Fruit fly (Drosophila melanogaster): ENCODE data around the gene SrpRbeta.

SrpRbeta gene

dm6 chr3L:8699612-8700011, 20.4 kb downstream of the SrpRbeta start (continued):
- TF ChIP-seq CG6276 (GFP tag; optimal IDR thresholded peaks at IDR 0.05) (no peak), CG1621 (tag; optimal IDR thresholded peaks at IDR 0.05) (no peak), CG10669 (GFP tag; optimal IDR thresholded peaks at IDR 0.05) (no peak), lz (GFP tag; optimal IDR thresholded peaks at IDR 0.05) (no peak), pdm3 (GFP tag; optimal IDR thresholded peaks at IDR 0.05) (no peak), CG15336 (GFP tag; IDR thresholded peaks at IDR 0.05) (no peak), CG6163 (GFP tag; IDR thresholded peaks at IDR 0.05) (peak; percentile 58; the same call in 1 of the 3 replicates), CG6854 (GFP tag; optimal IDR thresholded peaks at IDR 0.05) (no peak), Sox102F (GFP tag; optimal IDR thresholded peaks at IDR 0.05) (no peak), ss (GFP tag; optimal IDR thresholded peaks at IDR 0.05) (no peak), esn (GFP tag; optimal IDR thresholded peaks at IDR 0.05) (no peak), dsx (GFP tag; optimal IDR thresholded peaks at IDR 0.05; ENCODE audit: poor library complexity, severe bottlenecking) (no peak), CG16779 (tag; optimal IDR thresholded peaks at IDR 0.05) (no peak), topi (GFP tag; optimal IDR thresholded peaks at IDR 0.05) (no peak), CG3919 (GFP tag; optimal IDR thresholded peaks at IDR 0.05) (no peak), Blimp-1 (GFP tag; optimal IDR thresholded peaks at IDR 0.05) (no peak), achi (GFP tag; optimal IDR thresholded peaks at IDR 0.05) (no peak), vri (GFP tag; optimal IDR thresholded peaks at IDR 0.05) (peak; percentile 54), fd85E (GFP tag; optimal IDR thresholded peaks at IDR 0.05) (no peak), dac (GFP tag; optimal IDR thresholded peaks at IDR 0.05) (no peak)

- TF ChIP-seq svp (GFP tag) (peak; percentile 99), achi (GFP tag; optimal IDR thresholded peaks at IDR 0.05) (no peak), CG34406 (GFP tag; optimal IDR thresholded peaks at IDR 0.05) (no peak), Eip93F (GFP tag; optimal IDR thresholded peaks at IDR 0.05) (no peak), Hr39 (GFP tag; optimal IDR thresholded peaks at IDR 0.05) (no peak), vri (GFP tag; optimal IDR thresholded peaks at IDR 0.05) (no peak), CG32006 (GFP tag; optimal IDR thresholded peaks at IDR 0.05) (peak; percentile 19), OdsH (GFP tag; optimal IDR thresholded peaks at IDR 0.05) (no peak), dac (GFP tag; optimal IDR thresholded peaks at IDR 0.05) (no peak), CG6276 (GFP tag; optimal IDR thresholded peaks at IDR 0.05) (peak; percentile 0), fkh (GFP tag; optimal IDR thresholded peaks at IDR 0.05) (peak; percentile 87), CG1621 (tag; optimal IDR thresholded peaks at IDR 0.05) (no peak), Hr38 (GFP tag; optimal IDR thresholded peaks at IDR 0.05) (no peak), Blimp-1 (GFP tag; optimal IDR thresholded peaks at IDR 0.05) (no peak), spab (GFP tag; optimal IDR thresholded peaks at IDR 0.05) (no peak), CG6163 (GFP tag; IDR thresholded peaks at IDR 0.05) (0 out of 3 replicates have a peak, but pooled peaks have one; percentile 18)
These were observed 21.4 kb downstream of the SrpRbeta start for dm6 chr3L:8698493-8699166.

dm6 chr3L:8697862-8698261, 22.2 kb downstream of the SrpRbeta start:
- TF ChIP-seq Ets96B (tag; optimal IDR thresholded peaks at IDR 0.05) (no peak), Smox (GFP tag; optimal IDR thresholded peaks at IDR 0.05) (no peak), CG3919 (GFP tag; optimal IDR thresholded peaks at IDR 0.05) (no peak), CG16779 (tag; optimal IDR thresholded peaks at IDR 0.05) (peak; percentile 32), fd85E (GFP tag; optimal IDR thresholded peaks at IDR 0.05) (no peak), CG6854 (GFP tag; optimal IDR thresholded peaks at IDR 0.05) (peak; percentile 74), Sox15 (GFP tag; optimal IDR thresholded peaks at IDR 0.05) (no peak), Hr4 (GFP tag; optimal IDR thresholded peaks at IDR 0.05) (no peak), pdm3 (GFP tag; optimal IDR thresholded peaks at IDR 0.05) (no peak), esn (GFP tag; optimal IDR thresholded peaks at IDR 0.05) (no peak), CG8319 (GFP tag; optimal IDR thresholded peaks at IDR 0.05) (no peak), CG1621 (tag; optimal IDR thresholded peaks at IDR 0.05) (peak; percentile 30), Blimp-1 (GFP tag; optimal IDR thresholded peaks at IDR 0.05) (peak; percentile 7), net (GFP tag; optimal IDR thresholded peaks at IDR 0.05) (no peak), Sox102F (GFP tag; optimal IDR thresholded peaks at IDR 0.05) (no peak), Eip75B (GFP tag; optimal IDR thresholded peaks at IDR 0.05) (no peak), spab (GFP tag; optimal IDR thresholded peaks at IDR 0.05) (no peak), CG11294 (GFP tag; IDR thresholded peaks at IDR 0.05) (no peak), CG31627 (GFP tag; optimal IDR thresholded peaks at IDR 0.05) (no peak), CG32006 (GFP tag; optimal IDR thresholded peaks at IDR 0.05) (no peak), CG6276 (GFP tag; optimal IDR thresholded peaks at IDR 0.05) (peak; percentile 30), Hr39 (GFP tag; optimal IDR thresholded peaks at IDR 0.05) (no peak), svp (GFP tag) (no peak), fkh (GFP tag; optimal IDR thresholded peaks at IDR 0.05) (no peak), CG10631 (GFP tag; optimal IDR thresholded peaks at IDR 0.05) (no peak), Eip78C (GFP tag) (no peak), CG11762 (GFP tag; optimal IDR thresholded peaks at IDR 0.05; ENCODE audit: insufficient read depth) (no peak), vri (GFP tag; optimal IDR thresholded peaks at IDR 0.05) (no peak), cyc (GFP tag; optimal IDR thresholded peaks at IDR 0.05) (no peak), CG10669 (GFP tag; optimal IDR thresholded peaks at IDR 0.05) (peak; percentile 18), ss (GFP tag; optimal IDR thresholded peaks at IDR 0.05) (peak; percentile 61 to 80), Sox14 (GFP tag; optimal IDR thresholded peaks at IDR 0.05) (no peak), Eip93F (GFP tag; optimal IDR thresholded peaks at IDR 0.05) (no peak), CG15336 (GFP tag; IDR thresholded peaks at IDR 0.05) (no peak)

All from whole organism, prepupa.